Fruit fly (Drosophila melanogaster): ENCODE data around the gene Rubicon.

Rubicon gene

DNA sequence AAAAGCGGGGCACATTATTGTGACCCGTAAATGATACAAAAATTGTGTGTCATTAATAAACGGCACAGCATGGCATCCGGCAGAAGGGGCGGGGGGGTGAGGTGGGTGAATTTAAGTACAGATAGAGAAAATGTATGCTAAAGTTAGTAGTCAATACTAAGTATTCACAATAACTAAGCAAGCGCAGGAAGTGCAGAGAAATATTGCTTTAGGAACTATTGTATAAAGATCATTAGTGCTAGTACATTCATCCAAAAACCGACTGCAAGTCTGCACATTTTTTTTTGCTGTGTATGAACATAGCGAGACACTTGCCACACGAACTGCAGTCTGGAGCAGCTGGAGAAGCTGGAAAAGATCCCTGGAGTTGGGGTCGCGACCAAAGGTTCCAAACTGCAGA lies 7.4 kb upstream of the Rubicon start (continued):
- no peak for TF ChIP-seq unc-4 (GFP tag; IDR thresholded peaks at IDR 0.05; ENCODE audit: partially characterized antibody)
- TF ChIP-seq bsh (GFP tag; optimal IDR thresholded peaks at IDR 0.05), result peak in 1 of 2 experiments; percentile 56
- TF ChIP-seq CG9817 (tag; optimal IDR thresholded peaks at IDR 0.05), result no peak
- no peak for TF ChIP-seq Sry-β (GFP tag; optimal IDR thresholded peaks at IDR 0.05)
- peak; percentile 0 for TF ChIP-seq CG11504 (tag; optimal IDR thresholded peaks at IDR 0.05)
- no peak for TF ChIP-seq CG14050 (GFP tag; IDR thresholded peaks at IDR 0.05)
- peak; percentile 54; the same call in 1 of the 2 replicates for TF ChIP-seq ara (GFP tag; IDR thresholded peaks at IDR 0.05)
- TF ChIP-seq row (GFP tag; IDR thresholded peaks at IDR 0.05), result peak; percentile 32; the same call in 2 of the 3 replicates
- no peak for TF ChIP-seq Chrac-16 (GFP tag; optimal IDR thresholded peaks at IDR 0.05)
- no peak for TF ChIP-seq Stat92E (GFP tag; optimal IDR thresholded peaks at IDR 0.05)
- TF ChIP-seq sens (GFP tag), result peak; percentile 58
- no peak for TF ChIP-seq kay (GFP tag; optimal IDR thresholded peaks at IDR 0.05)
- TF ChIP-seq Kr (GFP tag; optimal IDR thresholded peaks at IDR 0.05), result no peak
- peak; percentile 16 for TF ChIP-seq oc (tag; optimal IDR thresholded peaks at IDR 0.05)
- peak; percentile 11 for TF ChIP-seq CG2875 (GFP tag; optimal IDR thresholded peaks at IDR 0.05)
- TF ChIP-seq Vsx1 (GFP tag; optimal IDR thresholded peaks at IDR 0.05), result no peak
- TF ChIP-seq nmo (GFP tag; optimal IDR thresholded peaks at IDR 0.05), result peak; percentile 25
- no peak for TF ChIP-seq BEAF-32 (GFP tag; optimal IDR thresholded peaks at IDR 0.05)
- TF ChIP-seq sens-2 (GFP tag; IDR thresholded peaks at IDR 0.05), result peak; percentile 14; the same call in 1 of the 2 replicates
- peak; percentile 31 for TF ChIP-seq phol (tag; optimal IDR thresholded peaks at IDR 0.05)
- TF ChIP-seq B-H1 (GFP tag; IDR thresholded peaks at IDR 0.05), result no peak
- no peak for TF ChIP-seq lilli (GFP tag; optimal IDR thresholded peaks at IDR 0.05)
- no peak for TF ChIP-seq seq (GFP tag; IDR thresholded peaks at IDR 0.05)
- TF ChIP-seq CG14667 (GFP tag; IDR thresholded peaks at IDR 0.05), result no peak
- peak; percentile 33; the same call in 1 of the 2 replicates for TF ChIP-seq CG8765 (GFP tag; IDR thresholded peaks at IDR 0.05)
- peak; percentile 47 for TF ChIP-seq gem (tag; optimal IDR thresholded peaks at IDR 0.05)
- TF ChIP-seq CG17361 (GFP tag; IDR thresholded peaks at IDR 0.05), result 0 out of 3 replicates have a peak, but pooled peaks have one; percentile 27
- TF ChIP-seq Neu2 (GFP tag; optimal IDR thresholded peaks at IDR 0.05; ENCODE audit: borderline replicate concordance), result no peak
- peak; percentile 27 for TF ChIP-seq CG18262 (tag; optimal IDR thresholded peaks at IDR 0.05)
- TF ChIP-seq zf30C (GFP tag; optimal IDR thresholded peaks at IDR 0.05), result no peak
- no peak for TF ChIP-seq PHDP (tag; optimal IDR thresholded peaks at IDR 0.05)
- TF ChIP-seq ken (GFP tag; IDR thresholded peaks at IDR 0.05), result 0 out of 3 replicates have a peak, but pooled peaks have one; percentile 46
- peak; percentile 51; the same call in 1 of the 2 replicates for TF ChIP-seq CG17328 (GFP tag; IDR thresholded peaks at IDR 0.05)
- no peak for TF ChIP-seq CG11723 (GFP tag; optimal IDR thresholded peaks at IDR 0.05)
- TF ChIP-seq Xrp1 (GFP tag; IDR thresholded peaks at IDR 0.05), result peak; percentile 49
- peak; percentile 5 for TF ChIP-seq CG12391 (tag; optimal IDR thresholded peaks at IDR 0.05)

DNA sequence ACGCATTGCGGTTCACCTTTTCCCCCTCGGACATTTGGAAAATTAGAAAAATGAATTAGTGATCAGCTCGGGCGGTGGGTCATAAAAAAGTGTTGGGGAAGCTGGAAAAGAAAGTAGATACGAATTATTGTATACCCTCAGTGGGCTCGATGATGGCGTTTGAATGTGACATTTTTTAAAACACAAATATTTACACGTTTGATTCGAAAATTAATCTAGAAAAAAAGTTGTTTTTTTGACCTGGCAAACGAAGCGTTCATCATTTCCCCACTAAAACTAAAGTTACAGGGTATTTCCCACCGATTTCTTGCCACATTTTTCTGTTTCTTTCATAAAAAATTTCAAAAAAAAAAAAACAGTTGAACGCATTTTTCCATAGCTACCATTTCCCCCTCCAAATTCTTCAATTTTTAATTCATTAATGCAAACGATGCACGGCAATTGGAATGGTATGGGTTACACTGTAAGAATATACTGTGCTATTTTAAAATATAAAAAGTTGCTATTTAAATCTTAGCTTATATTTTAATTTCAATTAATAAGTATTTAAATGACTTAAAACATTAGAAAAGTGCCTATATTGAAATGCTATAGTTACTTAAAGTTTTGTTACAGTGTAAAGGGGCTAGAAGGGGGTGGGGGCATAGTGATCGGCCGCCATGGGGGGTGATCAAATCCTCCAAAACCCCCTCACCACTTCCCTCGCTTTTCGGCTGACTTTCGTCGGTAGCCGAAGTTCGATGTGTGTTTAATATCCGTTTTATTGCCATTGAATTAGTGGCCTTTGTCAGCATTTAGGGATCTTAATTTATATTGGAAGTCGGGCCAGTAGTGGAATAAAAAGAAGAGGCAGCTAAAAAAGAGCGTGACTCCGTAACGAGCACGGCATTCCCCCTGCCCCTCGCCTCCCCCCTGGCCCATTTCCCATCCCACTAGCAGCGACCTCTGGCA lies 5.2 kb upstream of the Rubicon start:
- TF ChIP-seq sd (tag; optimal IDR thresholded peaks at IDR 0.05) (no peak), unpg (GFP tag; optimal IDR thresholded peaks at IDR 0.05) (peak; percentile 21), peb (GFP tag; IDR thresholded peaks at IDR 0.05) (peak; percentile 62), sens (GFP tag) (peak; percentile 87), Hr51 (GFP tag; optimal IDR thresholded peaks at IDR 0.05) (no peak), Xbp1 (GFP tag; optimal IDR thresholded peaks at IDR 0.05) (peak; percentile 17), dysf (GFP tag; IDR thresholded peaks at IDR 0.05) (peak; percentile 57; the same call in 1 of the 3 replicates), ase (GFP tag; IDR thresholded peaks at IDR 0.05) (peak; percentile 28; the same call in 1 of the 3 replicates), sug (tag; optimal IDR thresholded peaks at IDR 0.05) (no peak), CG3726 (GFP tag; IDR thresholded peaks at IDR 0.05) (no peak), CG7786 (GFP tag; optimal IDR thresholded peaks at IDR 0.05) (no peak), eve (GFP tag; optimal IDR thresholded peaks at IDR 0.05) (no peak), CG34422 (GFP tag; IDR thresholded peaks at IDR 0.05) (peak; percentile 29; the same call in 2 of the 3 replicates), dimm (GFP tag; IDR thresholded peaks at IDR 0.05) (peak; percentile 15; the same call in 1 of the 2 replicates)
